Fruit fly (Drosophila melanogaster) S2 (cell line): Measurements from ENCODE around the gene Jasper.
A peak's percentile ranks its signal among the peaks of the same experiment; 100 is the strongest.

ENCODE experiments used
- CG8478 ChIP-seq: fragments of >200 bp; optimal IDR thresholded peaks from 2 replicates; lab custom pipeline; 2018
- CTCF ChIP-seq, 2 experiments: fragments of >200 bp; optimal IDR thresholded peaks; 2 replicates each; lab custom pipeline; 2018

- no peak for TF ChIP-seq CG8478 (lab: Kevin White, UChicago)
- TF ChIP-seq CTCF (optimal IDR thresholded peaks at IDR 0.05; lab: Kevin White, UChicago) = peak in 1 of 2 experiments; percentile 41
These were observed 6.0 kb upstream of the Jasper start, which contains the start of the genes RpL32 and CG7943 for dm6 chr3R:30046029-30047001.
